Worm (Caenorhabditis elegans): ENCODE results near the gene C23H5.12.

ce11 chrIV:2142320-2142719 lies 9.0 kb downstream of the C23H5.12 start:
- TF ChIP-seq fkh-10 (GFP tag; optimal IDR thresholded peaks at IDR 0.05) (no peak), ZK546.5 (tag; optimal IDR thresholded peaks at IDR 0.05) (no peak), pqm-1 (tag; optimal IDR thresholded peaks at IDR 0.05) (no peak), R02D3.7 (tag; optimal IDR thresholded peaks at IDR 0.05) (no peak), zag-1 (tag; optimal IDR thresholded peaks at IDR 0.05) (no peak), ztf-4 (tag; optimal IDR thresholded peaks at IDR 0.05) (no peak), aly-2 (tag; optimal IDR thresholded peaks at IDR 0.05) (no peak), nhr-28 (tag; optimal IDR thresholded peaks at IDR 0.05) (no peak), nhr-23 (tag; optimal IDR thresholded peaks at IDR 0.05) (no peak), fos-1 (tag; optimal IDR thresholded peaks at IDR 0.05) (no peak), snpc-4 (tag; optimal IDR thresholded peaks at IDR 0.05) (no peak)
